Fruit fly (Drosophila melanogaster) whole organism, embryonic: ENCODE results near the gene CG46313.

ENCODE experiments used
- ATbp ChIP-seq: fragments of 200-800 bp; sonication (Bioruptor generic); optimal IDR thresholded peaks from 2 replicates; lab custom pipeline; 2017; ENCODE audit warnings: missing biosample characterization, mild to moderate bottlenecking, missing genetic modification characterization, missing genetic modification reagents
- Abd-B ChIP-seq: fragments of 200-800 bp; sonication (Bioruptor generic); optimal IDR thresholded peaks from 2 replicates; lab custom pipeline; 2018; ENCODE audit warnings: missing biosample characterization, mild to moderate bottlenecking, missing genetic modification characterization, moderate library complexity
- CG12104 ChIP-seq: fragments of 200-800 bp; sonication (Bioruptor generic); optimal IDR thresholded peaks from 3 replicates; lab custom pipeline; 2016; ENCODE audit warnings: missing biosample characterization, missing genetic modification characterization
- CG12659 ChIP-seq: fragments of 200-800 bp; sonication (Bioruptor generic); optimal IDR thresholded peaks from 3 replicates; lab custom pipeline; 2017; ENCODE audit warnings: mild to moderate bottlenecking, missing biosample characterization, missing genetic modification reagents, missing genetic modification characterization
- CG17568 ChIP-seq: fragments of 200-800 bp; sonication (Bioruptor generic); optimal IDR thresholded peaks from 2 replicates; lab custom pipeline; 2018; ENCODE audit warnings: missing biosample characterization, mild to moderate bottlenecking, missing genetic modification characterization, moderate library complexity
- CG3065 ChIP-seq: fragments of 200-800 bp; sonication (Bioruptor generic); optimal IDR thresholded peaks from 2 replicates; lab custom pipeline; 2016; ENCODE audit warnings: missing biosample characterization, missing genetic modification characterization
- CG31365 ChIP-seq: fragments of 200-800 bp; sonication (Bioruptor generic); optimal IDR thresholded peaks from 2 replicates; lab custom pipeline; 2018; ENCODE audit warnings: missing biosample characterization, mild to moderate bottlenecking, missing genetic modification characterization
- CG3163 ChIP-seq: fragments of 200-800 bp; sonication (Bioruptor generic); optimal IDR thresholded peaks from 3 replicates; lab custom pipeline; 2016; ENCODE audit warnings: missing biosample characterization, missing genetic modification characterization
- CG32767 ChIP-seq: fragments of 200-800 bp; sonication (Bioruptor generic); IDR thresholded peaks from 2 replicates; pipeline ENCODE4 v1.3.6; 2022; ENCODE audit warnings: missing biosample characterization, missing genetic modification characterization
- CG4707 ChIP-seq: fragments of 200-800 bp; sonication (Bioruptor generic); optimal IDR thresholded peaks from 2 replicates; lab custom pipeline; 2018; ENCODE audit warnings: missing biosample characterization, mild to moderate bottlenecking, missing genetic modification characterization, moderate library complexity
- CG5180 ChIP-seq: fragments of 200-800 bp; sonication (Bioruptor generic); optimal IDR thresholded peaks from 3 replicates; lab custom pipeline; 2017; ENCODE audit warnings: missing biosample characterization, missing genetic modification characterization, mild to moderate bottlenecking, moderate library complexity, missing genetic modification reagents
- CG6791 ChIP-seq: fragments of 200-800 bp; sonication (Bioruptor generic); IDR thresholded peaks from 3 replicates; pipeline ENCODE4 v1.3.6; 2022; ENCODE audit warnings: missing biosample characterization, missing genetic modification characterization; ENCODE audit not compliant: partially characterized antibody
- CG7372 ChIP-seq: fragments of 200-800 bp; sonication (Bioruptor generic); IDR thresholded peaks from 2 replicates; pipeline ENCODE4 v1.3.6; 2022; ENCODE audit warnings: missing biosample characterization, missing genetic modification characterization
- CG7963 ChIP-seq: fragments of 200-800 bp; sonication (Bioruptor generic); IDR thresholded peaks from 3 replicates; pipeline ENCODE4 v1.3.6; 2022; ENCODE audit warnings: missing biosample characterization, missing genetic modification characterization; ENCODE audit not compliant: partially characterized antibody
- CG8478 ChIP-seq: fragments of >200 bp; optimal IDR thresholded peaks from 2 replicates; lab custom pipeline; 2018
- CG9876 ChIP-seq: fragments of 200-800 bp; sonication (Bioruptor generic); optimal IDR thresholded peaks from 2 replicates; lab custom pipeline; 2016; ENCODE audit warnings: missing biosample characterization, missing genetic modification characterization
- Dbx ChIP-seq: fragments of 200-800 bp; sonication (Bioruptor generic); IDR thresholded peaks from 3 replicates; pipeline ENCODE4 v1.3.6; 2022; ENCODE audit warnings: missing biosample characterization, missing genetic modification characterization
- Ets97D ChIP-seq: fragments of 200-800 bp; sonication (Bioruptor generic); optimal IDR thresholded peaks from 3 replicates; lab custom pipeline; 2016; ENCODE audit warnings: missing biosample characterization, missing genetic modification characterization
- Gug ChIP-seq: fragments of 200-800 bp; sonication (Bioruptor generic); IDR thresholded peaks from 4 replicates; pipeline ENCODE4 v1.3.6; 2022; ENCODE audit warnings: missing biosample characterization, missing genetic modification characterization
- HLH54F ChIP-seq: fragments of 200-800 bp; sonication (Bioruptor generic); optimal IDR thresholded peaks from 3 replicates; lab custom pipeline; 2016; ENCODE audit warnings: missing biosample characterization, missing genetic modification characterization
- HmgZ ChIP-seq: fragments of 200-800 bp; sonication (Bioruptor generic); optimal IDR thresholded peaks from 2 replicates; lab custom pipeline; 2018; ENCODE audit warnings: missing biosample characterization, mild to moderate bottlenecking, missing genetic modification characterization
- Jarid2 ChIP-seq: fragments of 200-800 bp; sonication (Bioruptor generic); optimal IDR thresholded peaks from 3 replicates; lab custom pipeline; 2017; ENCODE audit warnings: mild to moderate bottlenecking, missing biosample characterization, missing genetic modification reagents, missing genetic modification characterization
- Lim3 ChIP-seq: fragments of 200-800 bp; sonication (Bioruptor generic); IDR thresholded peaks from 2 replicates; pipeline ENCODE4 v1.3.6; 2022; ENCODE audit warnings: missing biosample characterization, missing genetic modification characterization
- Myb ChIP-seq: fragments of 200-800 bp; sonication (Bioruptor generic); optimal IDR thresholded peaks from 2 replicates; lab custom pipeline; 2016; ENCODE audit warnings: missing biosample characterization, missing genetic modification characterization
- Sox102F ChIP-seq: fragments of 200-800 bp; sonication (Bioruptor generic); optimal IDR thresholded peaks from 2 replicates; lab custom pipeline; 2018; ENCODE audit warnings: missing biosample characterization, mild to moderate bottlenecking, missing genetic modification characterization, moderate library complexity
- Sry-β ChIP-seq: fragments of 200-800 bp; sonication (Bioruptor generic); optimal IDR thresholded peaks from 2 replicates; lab custom pipeline; 2018; ENCODE audit warnings: missing biosample characterization, mild to moderate bottlenecking, missing genetic modification characterization, moderate library complexity
- Trl ChIP-seq, 3 experiments: fragments of >200 bp in 2 of 3; fragments of 200-800 bp in 1 of 3; sonication (Bioruptor generic) in 1 of 3; optimal IDR thresholded peaks; 2 replicates in 1 of 3; 3 replicates in 2 of 3; lab custom pipeline; 2016 to 2017; ENCODE audit warnings: missing biosample characterization in 1 of 3, missing genetic modification characterization in 1 of 3
- ato ChIP-seq: fragments of 200-800 bp; sonication (Bioruptor generic); IDR thresholded peaks from 2 replicates; pipeline ENCODE4 v1.3.6; 2022; ENCODE audit warnings: missing biosample characterization, missing genetic modification characterization; ENCODE audit not compliant: partially characterized antibody
- bowl ChIP-seq: fragments of 200-800 bp; sonication (Bioruptor generic); IDR thresholded peaks from 2 replicates; pipeline ENCODE4 v1.3.6; 2022; ENCODE audit warnings: missing biosample characterization, missing genetic modification characterization
- chinmo ChIP-seq: fragments of 200-800 bp; sonication (Bioruptor generic); IDR thresholded peaks from 4 replicates; pipeline ENCODE4 v1.3.6; 2022; ENCODE audit warnings: missing biosample characterization, missing genetic modification characterization; ENCODE audit not compliant: partially characterized antibody
- dysf ChIP-seq: fragments of 200-800 bp; sonication (Bioruptor generic); IDR thresholded peaks from 3 replicates; pipeline ENCODE4 v1.3.6; 2022; ENCODE audit warnings: missing biosample characterization, missing genetic modification characterization
- ems ChIP-seq: fragments of 200-800 bp; sonication (Bioruptor generic); optimal IDR thresholded peaks from 3 replicates; lab custom pipeline; 2016; ENCODE audit warnings: missing biosample characterization, missing genetic modification characterization
- en ChIP-seq: fragments of 200-800 bp; sonication (Bioruptor generic); optimal IDR thresholded peaks from 2 replicates; lab custom pipeline; 2016; ENCODE audit warnings: missing biosample characterization, missing genetic modification characterization
- gcm ChIP-seq: fragments of 200-800 bp; sonication (Bioruptor generic); optimal IDR thresholded peaks from 2 replicates; lab custom pipeline; 2019; ENCODE audit warnings: missing biosample characterization, mild to moderate bottlenecking, missing genetic modification characterization, moderate library complexity
- grau ChIP-seq: fragments of 200-800 bp; optimal IDR thresholded peaks from 3 replicates; lab custom pipeline; 2019; ENCODE audit warnings: missing biosample characterization, mild to moderate bottlenecking, missing genetic modification characterization, moderate library complexity
- gro ChIP-seq: fragments of 200-800 bp; sonication (Bioruptor generic); optimal IDR thresholded peaks from 2 replicates; lab custom pipeline; 2016; ENCODE audit warnings: missing biosample characterization, missing genetic modification characterization
- jing ChIP-seq: fragments of 200-800 bp; sonication (Bioruptor generic); optimal IDR thresholded peaks from 2 replicates; lab custom pipeline; 2018; ENCODE audit warnings: missing biosample characterization, mild to moderate bottlenecking, missing genetic modification characterization
- klu ChIP-seq: fragments of 200-800 bp; sonication (Bioruptor generic); IDR thresholded peaks from 2 replicates; pipeline ENCODE4 v1.3.6; 2022; ENCODE audit warnings: missing biosample characterization, missing genetic modification characterization
- lab ChIP-seq: fragments of 200-800 bp; sonication (Bioruptor generic); optimal IDR thresholded peaks from 3 replicates; lab custom pipeline; 2017; ENCODE audit warnings: missing biosample characterization, missing genetic modification characterization, mild to moderate bottlenecking, moderate library complexity, missing genetic modification reagents
- lbe ChIP-seq: fragments of 200-800 bp; sonication (Bioruptor generic); optimal IDR thresholded peaks from 2 replicates; lab custom pipeline; 2016; ENCODE audit warnings: missing biosample characterization, mild to moderate bottlenecking, missing genetic modification characterization
- lilli ChIP-seq: fragments of 200-800 bp; sonication (Bioruptor generic); optimal IDR thresholded peaks from 3 replicates; lab custom pipeline; 2016; ENCODE audit warnings: missing biosample characterization, missing genetic modification characterization
- maf-S ChIP-seq: fragments of 200-800 bp; sonication (Bioruptor generic); optimal IDR thresholded peaks from 2 replicates; lab custom pipeline; 2016; ENCODE audit warnings: missing biosample characterization, missing genetic modification characterization
- mirr ChIP-seq: fragments of 200-800 bp; sonication (Bioruptor generic); optimal IDR thresholded peaks from 3 replicates; lab custom pipeline; 2018; ENCODE audit warnings: missing biosample characterization, mild to moderate bottlenecking, missing genetic modification characterization
- otp ChIP-seq: fragments of 200-800 bp; sonication (Bioruptor generic); IDR thresholded peaks from 3 replicates; pipeline ENCODE4, ENCODE4 v1.3.6; 2022; ENCODE audit warnings: missing biosample characterization, missing genetic modification characterization
- pnt ChIP-seq: fragments of 200-800 bp; sonication (Bioruptor generic); optimal IDR thresholded peaks from 3 replicates; lab custom pipeline; 2016; ENCODE audit warnings: missing biosample characterization, missing genetic modification characterization
- pum ChIP-seq: fragments of 200-800 bp; sonication (Bioruptor generic); optimal IDR thresholded peaks from 2 replicates; lab custom pipeline; 2016; ENCODE audit warnings: missing biosample characterization, missing genetic modification characterization
- sisA ChIP-seq: fragments of 200-800 bp; sonication (Bioruptor generic); IDR thresholded peaks from 2 replicates; pipeline ENCODE4 v1.3.6; 2022; ENCODE audit warnings: missing biosample characterization, missing genetic modification characterization
- tx ChIP-seq: fragments of 200-800 bp; sonication (Bioruptor generic); optimal IDR thresholded peaks from 2 replicates; lab custom pipeline; 2016; ENCODE audit warnings: missing biosample characterization, missing genetic modification characterization
- vvl ChIP-seq: fragments of 200-800 bp; sonication (Bioruptor generic); IDR thresholded peaks from 2 replicates; pipeline ENCODE4 v1.3.6; 2022; ENCODE audit warnings: missing biosample characterization, missing genetic modification characterization
- z ChIP-seq: fragments of 200-800 bp; sonication (Bioruptor generic); IDR thresholded peaks from 3 replicates; pipeline ENCODE4 v1.3.6; 2022; ENCODE audit warnings: missing biosample characterization, missing genetic modification characterization
- zen2 ChIP-seq: fragments of 200-800 bp; sonication (Bioruptor generic); IDR thresholded peaks from 3 replicates; pipeline ENCODE4 v1.3.6; 2022; ENCODE audit warnings: missing biosample characterization, missing genetic modification characterization; ENCODE audit not compliant: partially characterized antibody

The CG46313 gene

dm6 chr3R:26980282-26980691 is 1.9 kb downstream of the CG46313 start (continued):
- no peak for TF ChIP-seq ATbp (GFP tag; lab: Kevin White, UChicago)
- no peak for TF ChIP-seq CG31365 (tag; lab: Kevin White, UChicago)
- TF ChIP-seq CG7372 (GFP tag; lab: Robert Waterston, UW), result no peak
- no peak for TF ChIP-seq CG3163 (GFP tag; lab: Kevin White, UChicago)
- no peak for TF ChIP-seq klu (GFP tag; lab: Robert Waterston, UW)
- TF ChIP-seq sisA (GFP tag; lab: Robert Waterston, UW), result no peak
- TF ChIP-seq Jarid2, result peak; percentile 88
- no peak for TF ChIP-seq jing (GFP tag; lab: Kevin White, UChicago)
- no peak for TF ChIP-seq CG32767 (GFP tag; lab: Robert Waterston, UW)
- TF ChIP-seq lilli (GFP tag; lab: Kevin White, UChicago), result no peak
- no peak for TF ChIP-seq maf-S
- TF ChIP-seq CG4707 (GFP tag; lab: Kevin White, UChicago), result no peak
- no peak for TF ChIP-seq pum
- no peak for TF ChIP-seq CG6791 (GFP tag; lab: Robert Waterston, UW)
- peak; percentile 65 for TF ChIP-seq lab (GFP tag; lab: Kevin White, UChicago)
- peak; percentile 37; the same call in 2 of the 3 replicates for TF ChIP-seq zen2 (GFP tag; lab: Robert Waterston, UW)
- TF ChIP-seq Dbx, result peak; percentile 53; the same call in 2 of the 3 replicates
- no peak for TF ChIP-seq ato (GFP tag; lab: Robert Waterston, UW)
- TF ChIP-seq Sry-β, result no peak
- TF ChIP-seq chinmo (GFP tag; lab: Robert Waterston, UW), result peak; percentile 93; the same call in 3 of the 4 replicates
- TF ChIP-seq otp (GFP tag; lab: Robert Waterston, UW), result peak; percentile 23; the same call in 1 of the 3 replicates
- TF ChIP-seq tx, result no peak
- TF ChIP-seq Sox102F (GFP tag; lab: Kevin White, UChicago), result no peak
- TF ChIP-seq dysf, result no peak
- no peak for TF ChIP-seq z
- no peak for TF ChIP-seq Ets97D (GFP tag; lab: Kevin White, UChicago)
- TF ChIP-seq mirr, result peak; percentile 47
- peak; percentile 34 for TF ChIP-seq gro
- TF ChIP-seq CG9876, result no peak
- no peak for TF ChIP-seq grau (tag; lab: Kevin White, UChicago)
- TF ChIP-seq gcm, result no peak
- TF ChIP-seq HLH54F (GFP tag; lab: Kevin White, UChicago), result no peak
- no peak for TF ChIP-seq pnt (GFP tag; lab: Kevin White, UChicago)
- no peak for TF ChIP-seq CG12659 (GFP tag; lab: Kevin White, UChicago)
- TF ChIP-seq Trl (optimal IDR thresholded peaks at IDR 0.05; lab: Kevin White, UChicago), result peak; percentile 72 to 97
- TF ChIP-seq Trl (GFP tag; optimal IDR thresholded peaks at IDR 0.05; lab: Kevin White, UChicago), result no peak
- no peak for TF ChIP-seq ems (GFP tag; lab: Kevin White, UChicago)
- no peak for TF ChIP-seq CG17568 (GFP tag; lab: Kevin White, UChicago)
- no peak for TF ChIP-seq CG7963 (GFP tag; lab: Robert Waterston, UW)
- TF ChIP-seq bowl (GFP tag; lab: Robert Waterston, UW), result no peak
- no peak for TF ChIP-seq Abd-B (GFP tag; lab: Kevin White, UChicago)
- no peak for TF ChIP-seq Myb (GFP tag; lab: Kevin White, UChicago)
- peak; percentile 1 for TF ChIP-seq HmgZ (tag; lab: Kevin White, UChicago)
- no peak for TF ChIP-seq en
- peak; percentile 84 for TF ChIP-seq vvl (GFP tag; lab: Robert Waterston, UW)
- TF ChIP-seq CG8478 (lab: Kevin White, UChicago), result no peak
- no peak for TF ChIP-seq Gug (GFP tag; lab: Robert Waterston, UW)
- TF ChIP-seq Lim3, result no peak
- no peak for TF ChIP-seq CG5180 (GFP tag; lab: Kevin White, UChicago)
- TF ChIP-seq lbe (GFP tag; lab: Kevin White, UChicago), result peak; percentile 32
- no peak for TF ChIP-seq CG12104 (GFP tag; lab: Kevin White, UChicago)
- no peak for TF ChIP-seq CG3065 (GFP tag; lab: Kevin White, UChicago)
